Worm (Caenorhabditis elegans) whole organism, young adult: Measurements from ENCODE around the gene tbx-8.
A peak's percentile ranks its signal among the peaks of the same experiment; 100 is the strongest.

Experiments
- B0035.1 ChIP-seq: sonication (generic microtip); optimal IDR thresholded peaks from 2 replicates; lab custom pipeline; 2016; ENCODE audit warnings: missing genetic modification characterization, mild to moderate bottlenecking, missing compliant biosample characterization, missing genotype, missing genetic modification reagents
- C17E4.6 ChIP-seq: fragments of 200-800 bp; sonication (Bioruptor generic); IDR thresholded peaks from 2 replicates; pipeline ENCODE4 v1.3.6; 2022; ENCODE audit warnings: missing genetic modification reagents, missing genetic modification characterization, missing compliant biosample characterization
- D2030.7 ChIP-seq: fragments of 200-800 bp; sonication (Bioruptor generic); IDR thresholded peaks from 2 replicates; pipeline ENCODE4 v1.3.6; 2022; ENCODE audit warnings: missing genetic modification reagents, missing genetic modification characterization, missing compliant biosample characterization
- F22D6.2 ChIP-seq: sonication (generic microtip); optimal IDR thresholded peaks from 2 replicates; lab custom pipeline; 2016; ENCODE audit warnings: mild to moderate bottlenecking, missing genetic modification characterization, missing compliant biosample characterization
- F23B12.7 ChIP-seq: sonication (generic microtip); optimal IDR thresholded peaks from 2 replicates; lab custom pipeline; 2017; ENCODE audit warnings: missing genetic modification characterization, mild to moderate bottlenecking, missing compliant biosample characterization, antibody characterized with exemption, moderate library complexity; ENCODE audit not compliant: insufficient read depth
- F33H1.4 ChIP-seq: fragments of 200-800 bp; sonication (Bioruptor generic); IDR thresholded peaks from 2 replicates; pipeline ENCODE4 v1.3.6; 2022; ENCODE audit warnings: missing genetic modification reagents, missing genetic modification characterization, missing compliant biosample characterization
- F57A8.1 ChIP-seq: fragments of 200-800 bp; sonication (Bioruptor generic); optimal IDR thresholded peaks from 2 replicates; lab custom pipeline; 2018; ENCODE audit warnings: mild to moderate bottlenecking, missing genetic modification characterization, moderate library complexity, missing compliant biosample characterization
- K11D2.4 ChIP-seq: fragments of 200-800 bp; sonication (Bioruptor generic); IDR thresholded peaks from 2 replicates; pipeline ENCODE4 v1.3.6; 2022; ENCODE audit warnings: missing genetic modification reagents, missing genetic modification characterization, missing compliant biosample characterization
- T26A5.8 ChIP-seq: sonication (generic microtip); optimal IDR thresholded peaks from 2 replicates; lab custom pipeline; 2016; ENCODE audit warnings: missing genetic modification characterization, missing compliant biosample characterization
- Y67H2A.10 ChIP-seq: fragments of 200-800 bp; sonication (Bioruptor generic); conservative IDR thresholded peaks from 2 replicates; pipeline ENCODE4 v1.3.6; 2022; ENCODE audit warnings: missing genetic modification reagents, missing genetic modification characterization, missing compliant biosample characterization
- Y79H2A.3 ChIP-seq: fragments of 200-800 bp; sonication (Bioruptor generic); conservative IDR thresholded peaks from 2 replicates; pipeline ENCODE4 v1.3.6; 2022; ENCODE audit warnings: missing genetic modification reagents, missing genetic modification characterization, missing compliant biosample characterization
- Y95B8A.8 ChIP-seq: fragments of 200-800 bp; sonication (Bioruptor generic); IDR thresholded peaks from 2 replicates; pipeline ENCODE4 v1.3.6; 2022; ENCODE audit warnings: missing genetic modification reagents, missing genetic modification characterization, missing compliant biosample characterization
- aptf-2 ChIP-seq: fragments of 200-800 bp; sonication (Bioruptor generic); conservative IDR thresholded peaks from 2 replicates; pipeline ENCODE4 v1.3.6; 2022; ENCODE audit warnings: missing genetic modification reagents, missing genetic modification characterization, missing compliant biosample characterization
- attf-5 ChIP-seq: fragments of 200-800 bp; sonication (Bioruptor generic); optimal IDR thresholded peaks from 2 replicates; lab custom pipeline; 2018; ENCODE audit warnings: mild to moderate bottlenecking, missing genetic modification characterization, missing compliant biosample characterization
- cebp-1 ChIP-seq, 2 experiments: fragments of 200-800 bp in 1 of 2; sonication (Bioruptor generic) in 1 of 2; sonication (generic microtip) in 1 of 2; IDR thresholded peaks in 1 of 2; optimal IDR thresholded peaks in 1 of 2; 2 replicates each; pipeline versions ENCODE4 v1.3.6 to Lab custom; 2017 to 2022; ENCODE audit warnings: missing compliant biosample characterization in 2 of 2, missing genetic modification characterization in 2 of 2, mild to moderate bottlenecking in 1 of 2, missing genetic modification reagents in 1 of 2, moderate library complexity in 1 of 2
- cebp-2 ChIP-seq: fragments of 200-800 bp; sonication (Bioruptor generic); IDR thresholded peaks from 2 replicates; pipeline ENCODE4 v1.3.6; 2022; ENCODE audit warnings: missing genetic modification characterization, missing compliant biosample characterization
- ceh-27 ChIP-seq: fragments of 200-800 bp; sonication (Bioruptor generic); optimal IDR thresholded peaks from 2 replicates; lab custom pipeline; 2018; ENCODE audit warnings: mild to moderate bottlenecking, missing genetic modification characterization, moderate library complexity, missing compliant biosample characterization
- ceh-40 ChIP-seq: fragments of 200-800 bp; sonication (Bioruptor generic); IDR thresholded peaks from 2 replicates; pipeline ENCODE4 v1.3.6; 2022; ENCODE audit warnings: missing genetic modification characterization, missing compliant biosample characterization
- ceh-91 ChIP-seq: fragments of 200-800 bp; sonication (Bioruptor generic); IDR thresholded peaks from 2 replicates; pipeline ENCODE4 v1.3.6; 2022; ENCODE audit warnings: missing genetic modification reagents, missing genetic modification characterization, missing compliant biosample characterization
- dox-1 ChIP-seq: fragments of 200-800 bp; sonication (Bioruptor generic); IDR thresholded peaks from 2 replicates; pipeline ENCODE4 v1.3.6; 2022; ENCODE audit warnings: missing genetic modification reagents, missing genetic modification characterization, missing compliant biosample characterization
- dpff-1 ChIP-seq: sonication (generic microtip); optimal IDR thresholded peaks from 2 replicates; lab custom pipeline; 2017; ENCODE audit warnings: mild to moderate bottlenecking, missing genetic modification characterization, missing compliant biosample characterization
- efl-1 ChIP-seq: fragments of 150-350 bp; optimal IDR thresholded peaks from 2 replicates; lab custom pipeline; 2014; ENCODE audit warnings: missing biosample characterization, missing genetic modification reagents, missing genetic modification characterization
- egl-44 ChIP-seq: fragments of 200-800 bp; sonication (Bioruptor generic); IDR thresholded peaks from 2 replicates; pipeline ENCODE4 v1.3.6; 2022; ENCODE audit warnings: missing genetic modification reagents, missing genetic modification characterization, missing compliant biosample characterization
- gei-17 ChIP-seq: fragments of 200-800 bp; sonication (Bioruptor generic); optimal IDR thresholded peaks from 2 replicates; lab custom pipeline; 2018; ENCODE audit warnings: mild to moderate bottlenecking, missing genetic modification characterization, missing compliant biosample characterization
- hmg-1.2 ChIP-seq: fragments of 200-800 bp; sonication (Bioruptor generic); IDR thresholded peaks from 2 replicates; pipeline ENCODE4 v1.3.6; 2022; ENCODE audit warnings: missing genetic modification reagents, missing genetic modification characterization, missing compliant biosample characterization
- hrde-1 ChIP-seq: sonication (generic microtip); optimal IDR thresholded peaks from 2 replicates; lab custom pipeline; 2016; ENCODE audit warnings: missing genetic modification characterization, mild to moderate bottlenecking, missing compliant biosample characterization, moderate library complexity, missing genotype, missing genetic modification reagents, borderline replicate concordance
- lin-26 ChIP-seq: fragments of 200-800 bp; sonication (Bioruptor generic); IDR thresholded peaks from 2 replicates; pipeline ENCODE4 v1.3.6; 2022; ENCODE audit warnings: missing genetic modification reagents, missing genetic modification characterization, missing compliant biosample characterization
- lin-35 ChIP-seq, 3 experiments: fragments of 150-350 bp in 2 of 3; sonication (generic microtip) in 1 of 3; optimal IDR thresholded peaks; 2 replicates each; lab custom pipeline; 2014 to 2018; ENCODE audit warnings: missing biosample characterization in 3 of 3, missing genetic modification characterization in 3 of 3, missing genetic modification reagents in 3 of 3
- lsl-1 ChIP-seq: fragments of 200-800 bp; sonication (Bioruptor generic); optimal IDR thresholded peaks from 2 replicates; lab custom pipeline; 2018; ENCODE audit warnings: mild to moderate bottlenecking, missing genetic modification characterization, moderate library complexity, missing compliant biosample characterization
- madf-3 ChIP-seq: fragments of 200-800 bp; sonication (Bioruptor generic); IDR thresholded peaks from 2 replicates; pipeline ENCODE4 v1.3.6; 2022; ENCODE audit warnings: missing genetic modification reagents, missing genetic modification characterization, missing compliant biosample characterization
- mcd-1 ChIP-seq: fragments of 200-800 bp; sonication (Bioruptor generic); IDR thresholded peaks from 2 replicates; pipeline ENCODE4 v1.3.6; 2022; ENCODE audit warnings: missing genetic modification reagents, missing genetic modification characterization, missing compliant biosample characterization
- nhr-179 ChIP-seq: sonication (generic microtip); optimal IDR thresholded peaks from 2 replicates; lab custom pipeline; 2016; ENCODE audit warnings: mild to moderate bottlenecking, missing genetic modification characterization, missing compliant biosample characterization
- nhr-80 ChIP-seq: sonication (generic microtip); optimal IDR thresholded peaks from 2 replicates; lab custom pipeline; 2016; ENCODE audit warnings: missing genetic modification characterization, missing compliant biosample characterization
- pbrm-1 ChIP-seq: fragments of 200-800 bp; sonication (Bioruptor generic); IDR thresholded peaks from 2 replicates; pipeline ENCODE4 v1.3.6; 2022; ENCODE audit warnings: missing genetic modification reagents, missing genetic modification characterization, missing compliant biosample characterization
- repo-1 ChIP-seq: sonication (generic microtip); optimal IDR thresholded peaks from 2 replicates; lab custom pipeline; 2017; ENCODE audit warnings: mild to moderate bottlenecking, missing genetic modification characterization, missing compliant biosample characterization
- snpc-1.1 ChIP-seq: sonication (generic microtip); optimal IDR thresholded peaks from 2 replicates; lab custom pipeline; 2017; ENCODE audit warnings: missing genetic modification characterization, mild to moderate bottlenecking, missing compliant biosample characterization, antibody characterized with exemption, moderate library complexity, missing genotype, missing genetic modification reagents; ENCODE audit not compliant: insufficient read depth
- snpc-3.4 ChIP-seq: sonication (generic microtip); optimal IDR thresholded peaks from 2 replicates; lab custom pipeline; 2017; ENCODE audit warnings: missing genetic modification characterization, mild to moderate bottlenecking, missing compliant biosample characterization, antibody characterized with exemption, moderate library complexity, missing genotype, missing genetic modification reagents
- snpc-4 ChIP-seq, 5 experiments: fragments of 150-350 bp in 1 of 5; sonication (generic microtip) in 4 of 5; optimal IDR thresholded peaks; 2 replicates each; lab custom pipeline; 2014 to 2018; ENCODE audit warnings: missing genetic modification characterization in 5 of 5, missing biosample characterization in 3 of 5, antibody characterized with exemption in 2 of 5, mild to moderate bottlenecking in 2 of 5, missing compliant biosample characterization in 2 of 5, missing genotype in 2 of 5, moderate library complexity in 2 of 5, missing genetic modification reagents in 1 of 5
- sptf-2 ChIP-seq: fragments of 200-800 bp; sonication (Bioruptor generic); optimal IDR thresholded peaks from 2 replicates; lab custom pipeline; 2018; ENCODE audit warnings: mild to moderate bottlenecking, missing genetic modification characterization, missing compliant biosample characterization
- tbp1 ChIP-seq: fragments of 200-800 bp; sonication (Bioruptor generic); optimal IDR thresholded peaks from 2 replicates; lab custom pipeline; 2018; ENCODE audit warnings: mild to moderate bottlenecking, missing genetic modification characterization, missing compliant biosample characterization
- xnd-1 ChIP-seq: sonication (generic microtip); optimal IDR thresholded peaks from 2 replicates; lab custom pipeline; 2016; ENCODE audit warnings: missing genotype, missing genetic modification reagents, missing genetic modification characterization, missing compliant biosample characterization
- ztf-18 ChIP-seq: sonication (generic microtip); optimal IDR thresholded peaks from 2 replicates; lab custom pipeline; 2016; ENCODE audit warnings: missing genotype, mild to moderate bottlenecking, missing genetic modification characterization, missing compliant biosample characterization
- ztf-25 ChIP-seq: fragments of 200-800 bp; sonication (Bioruptor generic); IDR thresholded peaks from 2 replicates; pipeline ENCODE4 v1.3.6; 2022; ENCODE audit warnings: missing genetic modification reagents, missing genetic modification characterization, missing compliant biosample characterization

Gene tbx-8

DNA sequence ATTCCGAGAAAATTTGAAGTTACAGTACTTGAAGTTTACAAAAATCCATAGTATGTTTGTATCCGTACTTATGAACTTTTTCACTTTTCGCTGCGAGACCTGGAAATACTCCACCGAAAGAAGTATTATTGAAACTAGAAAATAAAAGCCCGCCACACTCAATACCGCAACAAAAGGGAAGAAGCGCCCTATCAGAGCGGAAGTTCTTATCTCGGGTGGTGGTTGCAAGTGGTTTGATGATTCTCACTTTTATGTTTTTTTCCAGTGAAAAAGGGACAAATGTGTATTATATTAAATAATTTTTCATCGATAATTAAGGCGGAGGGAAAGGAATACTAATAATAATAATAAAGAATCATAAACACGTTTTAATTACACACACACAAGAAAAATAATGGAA, 32.9 kb upstream of the tbx-8 start:
- TF ChIP-seq nhr-80 (peak; percentile 24), ztf-18 (tag; lab: Kevin White, UChicago) (peak; percentile 0), C17E4.6 (no peak)

DNA sequence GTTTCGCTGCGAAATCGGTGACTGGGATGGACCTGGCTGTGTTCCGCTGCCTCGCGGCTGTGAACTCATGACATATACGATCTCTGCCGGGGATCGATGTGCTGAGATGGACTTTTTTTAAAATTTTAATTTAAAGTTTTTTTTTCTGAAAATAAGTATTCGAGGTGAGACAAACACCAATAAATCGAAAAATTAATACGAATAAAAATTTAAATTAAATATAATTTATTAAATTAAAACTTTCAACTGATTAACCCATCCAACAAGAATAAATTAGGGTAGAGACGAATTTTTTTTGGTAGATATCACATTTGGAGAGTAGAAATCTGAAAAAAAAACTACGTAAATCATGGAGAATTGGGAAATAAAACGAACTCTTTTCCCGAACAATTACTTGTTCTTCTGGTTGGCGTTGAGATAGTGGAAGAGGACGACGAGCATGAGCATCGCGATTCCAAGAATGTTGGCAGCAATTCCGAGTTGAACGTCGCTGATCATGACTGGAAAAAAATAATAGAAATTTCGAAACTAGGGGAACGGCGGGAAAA, 29.0 kb upstream of the tbx-8 start, which contains the start of the genes unc-50 and ostf-4:
unc-50 (minus strand) TSS at position 101 of the 548 bp plus-strand sequence.
ostf-4 (minus strand) TSS at position 498 of the 548 bp plus-strand sequence.
- TF ChIP-seq F23B12.7 (tag; lab: Kevin White, UChicago): no peak
- no peak for TF ChIP-seq egl-44
- TF ChIP-seq hrde-1: no peak
- TF ChIP-seq ceh-91: no peak
- no peak for TF ChIP-seq F57A8.1 (GFP tag; lab: Kevin White, UChicago)
- TF ChIP-seq sptf-2 (GFP tag; lab: Kevin White, UChicago): no peak
- TF ChIP-seq snpc-4 (GFP tag; optimal IDR thresholded peaks at IDR 0.05; lab: Kevin White, UChicago): no peak
- TF ChIP-seq snpc-4 (tag; optimal IDR thresholded peaks at IDR 0.05; lab: Kevin White, UChicago): no peak

DNA sequence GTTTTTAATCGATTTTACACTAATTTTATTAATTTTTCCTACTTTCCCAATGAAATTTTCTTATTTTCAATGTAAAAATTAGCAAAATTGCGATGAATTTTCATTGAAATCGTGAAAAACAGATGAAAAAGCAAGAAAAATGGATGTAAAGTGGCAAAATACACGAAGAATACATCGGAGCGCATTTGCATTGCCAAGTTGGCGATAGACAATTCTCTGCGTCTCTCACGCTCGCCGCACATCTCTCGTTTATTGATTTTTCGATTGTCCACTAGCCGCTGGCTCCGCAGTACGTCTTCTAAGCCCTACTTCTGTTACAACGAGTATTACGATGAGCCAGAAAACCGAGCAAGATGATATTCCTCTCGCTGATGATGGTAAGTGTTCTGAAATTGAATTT, 28.4 kb upstream of the tbx-8 start, which contains the start of gene unc-69:
unc-69 (plus strand) TSS at position 185 of the 400 bp plus-strand sequence.
- TF ChIP-seq pbrm-1 (GFP tag; lab: Robert Waterston, UW) (no peak), dpff-1 (no peak), D2030.7 (peak; percentile 31; the same call in 1 of the 2 replicates), Y95B8A.8 (GFP tag; lab: Robert Waterston, UW) (no peak), mcd-1 (peak; percentile 88), ceh-27 (GFP tag; lab: Kevin White, UChicago) (peak; percentile 48), F22D6.2 (tag; lab: Kevin White, UChicago) (no peak), dox-1 (GFP tag; lab: Robert Waterston, UW) (0 out of 2 replicates have a peak, but pooled peaks have one; percentile 24), B0035.1 (tag; lab: Kevin White, UChicago) (no peak), repo-1 (tag; lab: Kevin White, UChicago) (no peak), K11D2.4 (no peak), aptf-2 (GFP tag; lab: Robert Waterston, UW) (no peak), hmg-1.2 (GFP tag; lab: Robert Waterston, UW) (peak; percentile 95), F23B12.7 (tag; lab: Kevin White, UChicago) (peak; percentile 43), snpc-1.1 (no peak), cebp-2 (no peak), tbp1 (GFP tag; lab: Kevin White, UChicago) (no peak), ztf-25 (GFP tag; lab: Robert Waterston, UW) (no peak), T26A5.8 (tag; lab: Kevin White, UChicago) (no peak), F33H1.4 (GFP tag; lab: Robert Waterston, UW) (peak; percentile 27; the same call in 1 of the 2 replicates), Y67H2A.10 (GFP tag; lab: Robert Waterston, UW) (no peak), nhr-179 (tag; lab: Kevin White, UChicago) (no peak), snpc-3.4 (tag; lab: Kevin White, UChicago) (peak; percentile 9), xnd-1 (no peak), lin-35 (GFP tag; optimal IDR thresholded peaks at IDR 0.05; lab: Kevin White, UChicago) (peak in 1 of 3 experiments; percentile 26), cebp-1 (GFP tag; IDR thresholded peaks at IDR 0.05; lab: Robert Waterston, UW) (no peak), cebp-1 (tag; optimal IDR thresholded peaks at IDR 0.05; lab: Kevin White, UChicago) (peak; percentile 42), ceh-40 (GFP tag; lab: Robert Waterston, UW) (no peak), attf-5 (peak; percentile 30), efl-1 (GFP tag; lab: Kevin White, UChicago) (no peak), gei-17 (no peak), madf-3 (GFP tag; lab: Robert Waterston, UW) (no peak), egl-44 (no peak), ceh-91 (no peak), lsl-1 (GFP tag; lab: Kevin White, UChicago) (peak; percentile 52), lin-26 (GFP tag; lab: Robert Waterston, UW) (no peak), Y79H2A.3 (GFP tag; lab: Robert Waterston, UW) (no peak)
